Fruit fly (Drosophila melanogaster): Measurements from ENCODE around the gene CG11756.

The CG11756 gene

dm6 chrX:11338047-11338747, 9.7 kb upstream of the CG11756 start (continued):
- TF ChIP-seq knrl (GFP tag; IDR thresholded peaks at IDR 0.05; ENCODE audit: partially characterized antibody) (no peak), Trl (optimal IDR thresholded peaks at IDR 0.05) (no peak), Trl (GFP tag; optimal IDR thresholded peaks at IDR 0.05) (peak; percentile 71), gcm2 (GFP tag; optimal IDR thresholded peaks at IDR 0.05) (no peak), Ssrp (tag; optimal IDR thresholded peaks at IDR 0.05) (peak; percentile 73), Nf-YC (tag; optimal IDR thresholded peaks at IDR 0.05) (no peak), Gsc (GFP tag; IDR thresholded peaks at IDR 0.05) (no peak), Mrtf (GFP tag; IDR thresholded peaks at IDR 0.05) (no peak; the same call in 2 of the 3 replicates), CG10366 (GFP tag; IDR thresholded peaks at IDR 0.05) (no peak; the same call in 1 of the 2 replicates), ATbp (GFP tag; optimal IDR thresholded peaks at IDR 0.05) (peak; percentile 59), Neu2 (GFP tag; optimal IDR thresholded peaks at IDR 0.05; ENCODE audit: borderline replicate concordance) (no peak), ssp (GFP tag; IDR thresholded peaks at IDR 0.05) (peak; percentile 58), run (tag; optimal IDR thresholded peaks at IDR 0.05) (peak; percentile 54), PHDP (tag; optimal IDR thresholded peaks at IDR 0.05) (peak; percentile 70), CG9727 (GFP tag; optimal IDR thresholded peaks at IDR 0.05) (peak; percentile 79), CG13894 (tag; optimal IDR thresholded peaks at IDR 0.05) (no peak), CG1024 (GFP tag; IDR thresholded peaks at IDR 0.05) (no peak), ac (GFP tag; optimal IDR thresholded peaks at IDR 0.05) (no peak), Ravus (GFP tag; IDR thresholded peaks at IDR 0.05) (no peak), CG7786 (GFP tag; optimal IDR thresholded peaks at IDR 0.05) (peak; percentile 73), CG14710 (tag; optimal IDR thresholded peaks at IDR 0.05) (peak; percentile 81), tx (GFP tag; optimal IDR thresholded peaks at IDR 0.05) (peak; percentile 59), CG6765 (GFP tag; optimal IDR thresholded peaks at IDR 0.05) (peak; percentile 29), oc (tag; optimal IDR thresholded peaks at IDR 0.05) (no peak), CG4360 (GFP tag; IDR thresholded peaks at IDR 0.05) (peak; percentile 23; the same call in 1 of the 2 replicates), NK7.1 (GFP tag; optimal IDR thresholded peaks at IDR 0.05) (peak; percentile 78), D (optimal IDR thresholded peaks at IDR 0.05) (no peak), D (GFP tag; optimal IDR thresholded peaks at IDR 0.05) (peak; percentile 63), org-1 (GFP tag; optimal IDR thresholded peaks at IDR 0.05) (peak; percentile 68), MTF-1 (GFP tag; optimal IDR thresholded peaks at IDR 0.05; ENCODE audit: borderline replicate concordance) (peak; percentile 16), NfI (GFP tag; optimal IDR thresholded peaks at IDR 0.05) (peak; percentile 66), pan (optimal IDR thresholded peaks at IDR 0.05) (no peak), pan (GFP tag; optimal IDR thresholded peaks at IDR 0.05 in 1 of 2, IDR thresholded peaks at IDR 0.05 in 1 of 2) (peak in 1 of 2 experiments; percentile 76), CG12155 (GFP tag; optimal IDR thresholded peaks at IDR 0.05) (peak; percentile 12), Sox102F (GFP tag; optimal IDR thresholded peaks at IDR 0.05) (no peak), CG5245 (GFP tag; optimal IDR thresholded peaks at IDR 0.05) (peak; percentile 50), CG12299 (tag; optimal IDR thresholded peaks at IDR 0.05) (peak; percentile 39), Deaf1 (tag; optimal IDR thresholded peaks at IDR 0.05) (no peak), Nf-YA (GFP tag; IDR thresholded peaks at IDR 0.05) (no peak), CG12391 (tag; optimal IDR thresholded peaks at IDR 0.05) (peak; percentile 80), CG4282 (GFP tag; optimal IDR thresholded peaks at IDR 0.05) (no peak), Side (GFP tag; optimal IDR thresholded peaks at IDR 0.05) (peak; percentile 52), CG10959 (GFP tag; IDR thresholded peaks at IDR 0.05) (0 out of 2 replicates have a peak, but pooled peaks have one; percentile 18), Mes4 (GFP tag; optimal IDR thresholded peaks at IDR 0.05) (peak; percentile 70), CG17829 (tag; optimal IDR thresholded peaks at IDR 0.05) (peak; percentile 64), CG8944 (GFP tag; optimal IDR thresholded peaks at IDR 0.05) (peak; percentile 59), D19A (tag; optimal IDR thresholded peaks at IDR 0.05) (no peak), Dad (GFP tag; optimal IDR thresholded peaks at IDR 0.05) (peak; percentile 22), Dll (GFP tag; IDR thresholded peaks at IDR 0.05; ENCODE audit: partially characterized antibody) (no peak), GATAe (GFP tag; conservative IDR thresholded peaks at IDR 0.05) (no peak)
